Fruit fly (Drosophila melanogaster) whole organism, embryonic: ENCODE measurements around the gene CG7065.

Experiments used
- Awh ChIP-seq: fragments of 200-800 bp; sonication (Bioruptor generic); IDR thresholded peaks from 2 replicates; pipeline ENCODE4, ENCODE4 v1.3.6; 2022; ENCODE audit warnings: missing biosample characterization, missing genetic modification characterization
- C15 ChIP-seq: fragments of 200-800 bp; sonication (Bioruptor generic); IDR thresholded peaks from 3 replicates; pipeline ENCODE4 v1.3.6; 2022; ENCODE audit warnings: missing biosample characterization, missing genetic modification characterization
- CG11504 ChIP-seq: fragments of 200-800 bp; sonication (Bioruptor generic); optimal IDR thresholded peaks from 3 replicates; lab custom pipeline; 2019; ENCODE audit warnings: missing biosample characterization, mild to moderate bottlenecking, missing genetic modification characterization, moderate library complexity
- CG11560 ChIP-seq: fragments of 200-800 bp; sonication (Bioruptor generic); IDR thresholded peaks from 3 replicates; pipeline ENCODE4 v1.3.6; 2022; ENCODE audit warnings: missing biosample characterization, missing genetic modification characterization
- CG11695 ChIP-seq: fragments of 200-800 bp; sonication (Bioruptor generic); IDR thresholded peaks from 3 replicates; pipeline ENCODE4 v1.3.6; 2022; ENCODE audit warnings: missing biosample characterization, missing genetic modification characterization
- CG12391 ChIP-seq: fragments of 200-800 bp; sonication (Bioruptor generic); optimal IDR thresholded peaks from 3 replicates; lab custom pipeline; 2018; ENCODE audit warnings: missing biosample characterization, mild to moderate bottlenecking, missing genetic modification characterization, moderate library complexity
- CG15514 ChIP-seq: fragments of 200-800 bp; sonication (Bioruptor generic); optimal IDR thresholded peaks from 3 replicates; lab custom pipeline; 2017; ENCODE audit warnings: missing biosample characterization, missing genetic modification characterization, mild to moderate bottlenecking, moderate library complexity, missing genetic modification reagents
- CG1602 ChIP-seq: fragments of 200-800 bp; sonication (Bioruptor generic); optimal IDR thresholded peaks from 3 replicates; lab custom pipeline; 2016; ENCODE audit warnings: missing biosample characterization, missing genetic modification characterization
- CG1603 ChIP-seq: fragments of 200-800 bp; sonication (Bioruptor generic); optimal IDR thresholded peaks from 2 replicates; lab custom pipeline; 2019; ENCODE audit warnings: missing biosample characterization, mild to moderate bottlenecking, missing genetic modification characterization, moderate library complexity
- CG16863 ChIP-seq: fragments of 200-800 bp; sonication (Bioruptor generic); optimal IDR thresholded peaks from 3 replicates; lab custom pipeline; 2016; ENCODE audit warnings: missing biosample characterization, missing genetic modification characterization
- CG1832 ChIP-seq: fragments of 200-800 bp; sonication (Bioruptor generic); optimal IDR thresholded peaks from 2 replicates; lab custom pipeline; 2017; ENCODE audit warnings: missing biosample characterization, mild to moderate bottlenecking, missing genetic modification characterization, inconsistent platforms
- CG18764 ChIP-seq: fragments of 200-800 bp; sonication (Bioruptor generic); optimal IDR thresholded peaks from 3 replicates; lab custom pipeline; 2016; ENCODE audit warnings: missing biosample characterization, missing genetic modification characterization
- CG42726 ChIP-seq: fragments of 200-800 bp; sonication (Bioruptor generic); IDR thresholded peaks from 2 replicates; pipeline ENCODE4 v1.3.6; 2022; ENCODE audit warnings: missing biosample characterization, missing genetic modification characterization; ENCODE audit not compliant: partially characterized antibody
- CG4617 ChIP-seq: fragments of 200-800 bp; sonication (Bioruptor generic); optimal IDR thresholded peaks from 3 replicates; lab custom pipeline; 2016; ENCODE audit warnings: missing biosample characterization, missing genetic modification characterization, borderline replicate concordance
- CG6272 ChIP-seq: fragments of 200-800 bp; sonication (Bioruptor generic); IDR thresholded peaks from 2 replicates; pipeline ENCODE4 v1.3.6; 2022; ENCODE audit warnings: missing biosample characterization, missing genetic modification characterization
- CG6683 ChIP-seq: fragments of 200-800 bp; sonication (Bioruptor generic); optimal IDR thresholded peaks from 2 replicates; lab custom pipeline; 2017; ENCODE audit warnings: missing biosample characterization, mild to moderate bottlenecking, missing genetic modification characterization, missing genetic modification reagents
- CG7556 ChIP-seq: fragments of 200-800 bp; sonication (Bioruptor generic); optimal IDR thresholded peaks from 2 replicates; lab custom pipeline; 2017; ENCODE audit warnings: missing biosample characterization, mild to moderate bottlenecking, missing genetic modification characterization
- CG8089 ChIP-seq: fragments of 200-800 bp; sonication (Bioruptor generic); optimal IDR thresholded peaks from 3 replicates; lab custom pipeline; 2016; ENCODE audit warnings: missing biosample characterization, missing genetic modification characterization
- CG8281 ChIP-seq: fragments of 200-800 bp; sonication (Bioruptor generic); optimal IDR thresholded peaks from 2 replicates; lab custom pipeline; 2018; ENCODE audit warnings: missing biosample characterization, mild to moderate bottlenecking, missing genetic modification characterization, moderate library complexity
- CG8765 ChIP-seq: fragments of 200-800 bp; sonication (Bioruptor generic); IDR thresholded peaks from 2 replicates; pipeline ENCODE4 v1.3.6; 2022; ENCODE audit warnings: missing biosample characterization, missing genetic modification characterization
- CTCF ChIP-seq: fragments of 200-800 bp; sonication (Bioruptor generic); optimal IDR thresholded peaks from 2 replicates; lab custom pipeline; 2017; ENCODE audit warnings: missing biosample characterization, mild to moderate bottlenecking, missing genetic modification characterization, moderate library complexity
- D19B ChIP-seq: fragments of 200-800 bp; sonication (Bioruptor generic); optimal IDR thresholded peaks from 2 replicates; lab custom pipeline; 2017; ENCODE audit warnings: missing biosample characterization, mild to moderate bottlenecking, missing genetic modification characterization
- Dref ChIP-seq: fragments of 200-800 bp; sonication (Bioruptor generic); IDR thresholded peaks from 2 replicates; pipeline ENCODE4 v1.3.6; 2022; ENCODE audit warnings: missing biosample characterization, missing genetic modification characterization
- E2f2 ChIP-seq: fragments of 200-800 bp; sonication (Bioruptor generic); IDR thresholded peaks from 2 replicates; pipeline ENCODE4 v1.3.6; 2022; ENCODE audit warnings: missing biosample characterization, missing genetic modification characterization
- Ets65A ChIP-seq: fragments of 200-800 bp; sonication (Bioruptor generic); peaks from one replicate; lab custom pipeline; 2016; ENCODE audit warnings: missing biosample characterization, missing genetic modification characterization
- Gsc ChIP-seq: fragments of 200-800 bp; sonication (Bioruptor generic); IDR thresholded peaks from 2 replicates; pipeline ENCODE4 v1.3.6; 2022; ENCODE audit warnings: missing biosample characterization, missing genetic modification characterization
- H15 ChIP-seq: fragments of 200-800 bp; sonication (Bioruptor generic); IDR thresholded peaks from 3 replicates; pipeline ENCODE4 v1.3.6; 2022; ENCODE audit warnings: missing biosample characterization, missing genetic modification characterization
- Neu2 ChIP-seq: fragments of 200-800 bp; sonication (Bioruptor generic); optimal IDR thresholded peaks from 3 replicates; lab custom pipeline; 2016; ENCODE audit warnings: missing biosample characterization, missing genetic modification characterization, borderline replicate concordance
- Sry-δ ChIP-seq: fragments of 200-800 bp; sonication (Bioruptor generic); optimal IDR thresholded peaks from 2 replicates; lab custom pipeline; 2016; ENCODE audit warnings: missing biosample characterization, missing genetic modification characterization
- Taf1 ChIP-seq: fragments of 200-800 bp; sonication (Bioruptor generic); IDR thresholded peaks from 2 replicates; pipeline ENCODE4 v1.3.6; 2022; ENCODE audit warnings: missing biosample characterization, missing genetic modification characterization
- abd-A ChIP-seq: fragments of 200-800 bp; sonication (Bioruptor generic); optimal IDR thresholded peaks from 3 replicates; lab custom pipeline; 2019; ENCODE audit warnings: missing biosample characterization, mild to moderate bottlenecking, missing genetic modification characterization, moderate library complexity
- aop ChIP-seq: fragments of 200-800 bp; sonication (Bioruptor generic); IDR thresholded peaks from 2 replicates; pipeline ENCODE4 v1.3.6; 2022; ENCODE audit warnings: missing biosample characterization, missing genetic modification characterization
- bbx ChIP-seq: fragments of 200-800 bp; sonication (Bioruptor generic); IDR thresholded peaks from 2 replicates; pipeline ENCODE4 v1.3.6; 2022; ENCODE audit warnings: missing biosample characterization, missing genetic modification characterization; ENCODE audit not compliant: partially characterized antibody
- caup ChIP-seq: fragments of 200-800 bp; sonication (Bioruptor generic); optimal IDR thresholded peaks from 3 replicates; lab custom pipeline; 2017; ENCODE audit warnings: missing biosample characterization, mild to moderate bottlenecking, missing genetic modification characterization, moderate library complexity; ENCODE audit not compliant: severe bottlenecking
- eve ChIP-seq, 2 experiments: fragments of >200 bp; optimal IDR thresholded peaks; 2 replicates each; lab custom pipeline; 2017; ENCODE audit warnings: missing biosample characterization in 2 of 2, missing genetic modification characterization in 2 of 2
- ftz-f1 ChIP-seq: fragments of 200-800 bp; sonication (Bioruptor generic); optimal IDR thresholded peaks from 2 replicates; lab custom pipeline; 2016; ENCODE audit warnings: missing biosample characterization, missing genetic modification characterization
- gem ChIP-seq: fragments of 200-800 bp; sonication (Bioruptor generic); optimal IDR thresholded peaks from 2 replicates; lab custom pipeline; 2019; ENCODE audit warnings: missing biosample characterization, mild to moderate bottlenecking, missing genetic modification characterization, moderate library complexity
- gro ChIP-seq: fragments of 200-800 bp; sonication (Bioruptor generic); optimal IDR thresholded peaks from 2 replicates; lab custom pipeline; 2016; ENCODE audit warnings: missing biosample characterization, missing genetic modification characterization
- lbe ChIP-seq: fragments of 200-800 bp; sonication (Bioruptor generic); optimal IDR thresholded peaks from 2 replicates; lab custom pipeline; 2016; ENCODE audit warnings: missing biosample characterization, mild to moderate bottlenecking, missing genetic modification characterization
- maf-S ChIP-seq: fragments of 200-800 bp; sonication (Bioruptor generic); optimal IDR thresholded peaks from 2 replicates; lab custom pipeline; 2016; ENCODE audit warnings: missing biosample characterization, missing genetic modification characterization
- nerfin-1 ChIP-seq: fragments of 200-800 bp; sonication (Bioruptor generic); optimal IDR thresholded peaks from 3 replicates; lab custom pipeline; 2019; ENCODE audit warnings: missing biosample characterization, mild to moderate bottlenecking, missing genetic modification characterization, moderate library complexity
- nerfin-2 ChIP-seq: fragments of 200-800 bp; sonication (Bioruptor generic); IDR thresholded peaks from 2 replicates; pipeline ENCODE4 v1.3.6; 2022; ENCODE audit warnings: missing biosample characterization, missing genetic modification characterization; ENCODE audit not compliant: partially characterized antibody
- nom ChIP-seq: fragments of 200-800 bp; sonication (Bioruptor generic); optimal IDR thresholded peaks from 2 replicates; lab custom pipeline; 2017; ENCODE audit warnings: missing biosample characterization, missing genetic modification characterization, mild to moderate bottlenecking, moderate library complexity, missing genetic modification reagents
- pb ChIP-seq: fragments of 200-800 bp; sonication (Bioruptor generic); optimal IDR thresholded peaks from 3 replicates; lab custom pipeline; 2016; ENCODE audit warnings: missing biosample characterization, missing genetic modification characterization
- rib ChIP-seq: fragments of 200-800 bp; sonication (Bioruptor generic); IDR thresholded peaks from 2 replicates; pipeline ENCODE4 v1.3.6; 2022; ENCODE audit warnings: missing biosample characterization, missing genetic modification characterization
- ro ChIP-seq: fragments of 200-800 bp; sonication (Bioruptor generic); IDR thresholded peaks from 2 replicates; pipeline ENCODE4 v1.3.6; 2022; ENCODE audit warnings: missing biosample characterization, missing genetic modification characterization
- sens ChIP-seq: fragments of 200-800 bp; sonication (Bioruptor generic); peaks from one replicate; lab custom pipeline; 2016; ENCODE audit warnings: missing biosample characterization, missing genetic modification characterization
- sisA ChIP-seq: fragments of 200-800 bp; sonication (Bioruptor generic); IDR thresholded peaks from 2 replicates; pipeline ENCODE4 v1.3.6; 2022; ENCODE audit warnings: missing biosample characterization, missing genetic modification characterization
- sqz ChIP-seq: fragments of 200-800 bp; sonication (Bioruptor generic); optimal IDR thresholded peaks from 3 replicates; lab custom pipeline; 2018; ENCODE audit warnings: missing biosample characterization, mild to moderate bottlenecking, missing genetic modification characterization
- tap ChIP-seq: fragments of 200-800 bp; optimal IDR thresholded peaks from 3 replicates; lab custom pipeline; 2019; ENCODE audit warnings: missing biosample characterization, mild to moderate bottlenecking, missing genetic modification characterization, moderate library complexity
- unc-4 ChIP-seq: fragments of 200-800 bp; sonication (Bioruptor generic); IDR thresholded peaks from 2 replicates; pipeline ENCODE4 v1.3.6; 2022; ENCODE audit warnings: missing biosample characterization, missing genetic modification characterization; ENCODE audit not compliant: partially characterized antibody
- wdn ChIP-seq: fragments of 200-800 bp; sonication (Bioruptor generic); IDR thresholded peaks from 2 replicates; pipeline ENCODE4 v1.3.6; 2022; ENCODE audit warnings: missing biosample characterization, missing genetic modification characterization

CG7065 gene

dm6 chrX:9142224-9142802, at the start of gene CG7065 (continued):
- TF ChIP-seq nerfin-2 (GFP tag; lab: Robert Waterston, UW) (0 out of 2 replicates have a peak, but pooled peaks have one; percentile 38), D19B (GFP tag; lab: Kevin White, UChicago) (no peak), eve (GFP tag; optimal IDR thresholded peaks at IDR 0.05; lab: Kevin White, UChicago) (no peak), CG11504 (tag; lab: Kevin White, UChicago) (no peak), CG1602 (GFP tag; lab: Kevin White, UChicago) (no peak), Awh (GFP tag; lab: Robert Waterston, UW) (no peak), rib (GFP tag; lab: Robert Waterston, UW) (no peak), nom (no peak), Sry-δ (peak; percentile 73), E2f2 (GFP tag; lab: Robert Waterston, UW) (peak; percentile 56), CG11560 (tag; lab: Robert Waterston, UW) (no peak), ftz-f1 (no peak), CG8765 (GFP tag; lab: Robert Waterston, UW) (no peak), CG8281 (no peak), CG4617 (GFP tag; lab: Kevin White, UChicago) (peak; percentile 73), H15 (GFP tag; lab: Robert Waterston, UW) (no peak), CG6683 (GFP tag; lab: Kevin White, UChicago) (no peak), sisA (GFP tag; lab: Robert Waterston, UW) (no peak), caup (GFP tag; lab: Kevin White, UChicago) (no peak), pb (GFP tag; lab: Kevin White, UChicago) (no peak), CG18764 (GFP tag; lab: Kevin White, UChicago) (no peak), CG6272 (GFP tag; lab: Robert Waterston, UW) (no peak), CG8089 (GFP tag; lab: Kevin White, UChicago) (no peak), maf-S (GFP tag; lab: Kevin White, UChicago) (no peak), gem (no peak), C15 (no peak), Dref (GFP tag; lab: Robert Waterston, UW) (peak; percentile 74), gro (GFP tag; lab: Kevin White, UChicago) (no peak), wdn (GFP tag; lab: Robert Waterston, UW) (no peak), abd-A (no peak), ro (GFP tag; lab: Robert Waterston, UW) (no peak), CG7556 (GFP tag; lab: Kevin White, UChicago) (no peak), CTCF (GFP tag; lab: Kevin White, UChicago) (no peak), Ets65A (no peak), bbx (GFP tag; lab: Robert Waterston, UW) (peak; percentile 75), CG1603 (peak; percentile 33), CG11695 (GFP tag; lab: Robert Waterston, UW) (no peak), CG42726 (GFP tag; lab: Robert Waterston, UW) (peak; percentile 59; the same call in 1 of the 2 replicates), CG1832 (GFP tag; lab: Kevin White, UChicago) (no peak), aop (GFP tag; lab: Robert Waterston, UW) (no peak), Neu2 (GFP tag; lab: Kevin White, UChicago) (no peak), sqz (GFP tag; lab: Kevin White, UChicago) (peak; percentile 69), lbe (GFP tag; lab: Kevin White, UChicago) (no peak), CG15514 (GFP tag; lab: Kevin White, UChicago) (no peak), sens (GFP tag; lab: Kevin White, UChicago) (peak; percentile 59), Taf1 (GFP tag; lab: Robert Waterston, UW) (no peak), Gsc (GFP tag; lab: Robert Waterston, UW) (no peak), CG16863 (GFP tag; lab: Kevin White, UChicago) (no peak), tap (no peak), unc-4 (peak; percentile 66), CG12391 (tag; lab: Kevin White, UChicago) (no peak), nerfin-1 (tag; lab: Kevin White, UChicago) (no peak)
